Worm (Caenorhabditis elegans): ENCODE results near the gene C13A2.4.

DNA sequence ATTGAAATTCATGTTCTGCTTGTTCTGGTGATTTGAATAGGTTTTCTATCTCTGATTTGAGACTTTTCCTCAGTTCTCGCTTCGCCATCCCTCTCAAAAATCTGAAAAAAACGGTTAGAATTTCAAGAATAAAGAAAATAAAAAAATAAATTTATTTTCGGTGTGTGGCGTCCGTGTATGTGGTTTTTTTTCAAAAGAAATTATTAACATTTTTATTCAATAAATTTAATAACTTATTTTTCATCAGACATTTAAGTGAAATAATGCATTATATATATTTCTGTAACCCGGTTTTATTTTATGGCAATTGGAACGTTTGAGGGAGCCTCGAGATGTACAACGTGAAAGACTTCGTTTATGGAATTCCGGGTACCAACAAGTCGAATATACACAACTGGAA lies 44.5 kb upstream of the C13A2.4 start, which contains the start of gene C05C8.5:
- no peak for TF ChIP-seq ama-1 (optimal IDR thresholded peaks at IDR 0.05)
- no peak for TF ChIP-seq egl-27 (tag; optimal IDR thresholded peaks at IDR 0.05)
- no peak for TF ChIP-seq ztf-4 (tag; optimal IDR thresholded peaks at IDR 0.05)
- TF ChIP-seq ceh-63 (GFP tag; optimal IDR thresholded peaks at IDR 0.05), result no peak
- no peak for TF ChIP-seq pqm-1 (tag; optimal IDR thresholded peaks at IDR 0.05)
- no peak for TF ChIP-seq skn-1 (tag; optimal IDR thresholded peaks at IDR 0.05)
- no peak for TF ChIP-seq mdl-1 (tag; optimal IDR thresholded peaks at IDR 0.05)
- no peak for TF ChIP-seq C16A3.4 (tag; optimal IDR thresholded peaks at IDR 0.05)
- TF ChIP-seq lsy-2 (tag; optimal IDR thresholded peaks at IDR 0.05), result no peak
- no peak for TF ChIP-seq ztf-11 (tag; optimal IDR thresholded peaks at IDR 0.05)
- no peak for TF ChIP-seq unc-62 (GFP tag; optimal IDR thresholded peaks at IDR 0.05)
- no peak for TF ChIP-seq rnt-1 (tag; optimal IDR thresholded peaks at IDR 0.05)

Measured in whole organism, L1 larva.